Worm (Caenorhabditis elegans) whole organism, L2 larva: ENCODE measurements around the gene cox-16.
A peak's percentile ranks its signal among the peaks of the same experiment; 100 is the strongest.

ENCODE experiments used
- F13H6.1 ChIP-seq: sonication (generic microtip); optimal IDR thresholded peaks from 2 replicates; lab custom pipeline; 2016; ENCODE audit warnings: missing genetic modification characterization, missing compliant biosample characterization
- R02D3.7 ChIP-seq: fragments of 150-350 bp; optimal IDR thresholded peaks from 2 replicates; lab custom pipeline; 2014; ENCODE audit warnings: missing biosample characterization, missing genetic modification characterization
- Y55F3AM.14 ChIP-seq: fragments of 200-800 bp; sonication (Bioruptor generic); optimal IDR thresholded peaks from 2 replicates; lab custom pipeline; 2018; ENCODE audit warnings: mild to moderate bottlenecking, missing genetic modification characterization, missing compliant biosample characterization
- ZK546.5 ChIP-seq: sonication (generic microtip); optimal IDR thresholded peaks from 2 replicates; lab custom pipeline; 2017; ENCODE audit warnings: missing biosample characterization, missing genetic modification characterization
- aly-2 ChIP-seq: fragments of 150-350 bp; optimal IDR thresholded peaks from 2 replicates; lab custom pipeline; 2014; ENCODE audit warnings: missing biosample characterization, missing genetic modification characterization
- ama-1 ChIP-seq: fragments of 150-350 bp; optimal IDR thresholded peaks from 2 replicates; lab custom pipeline; 2018; ENCODE audit warnings: inconsistent platforms
- blmp-1 ChIP-seq: sonication (generic microtip); optimal IDR thresholded peaks from 2 replicates; lab custom pipeline; 2017; ENCODE audit warnings: missing genetic modification characterization, mild to moderate bottlenecking, missing compliant biosample characterization, antibody characterized with exemption, moderate library complexity; ENCODE audit not compliant: insufficient read depth
- crh-2 ChIP-seq: sonication (generic microtip); optimal IDR thresholded peaks from 2 replicates; lab custom pipeline; 2017; ENCODE audit warnings: missing biosample characterization, missing genetic modification characterization
- egl-27 ChIP-seq: sonication (generic microtip); optimal IDR thresholded peaks from 3 replicates; lab custom pipeline; 2017; ENCODE audit warnings: missing biosample characterization, missing genetic modification reagents, missing genetic modification characterization
- elt-1 ChIP-seq: fragments of 150-350 bp; optimal IDR thresholded peaks from 2 replicates; lab custom pipeline; 2014; ENCODE audit warnings: missing biosample characterization, missing genetic modification characterization
- fos-1 ChIP-seq: fragments of 150-350 bp; optimal IDR thresholded peaks from 2 replicates; lab custom pipeline; 2014; ENCODE audit warnings: missing biosample characterization, missing genetic modification characterization
- gmeb-1 ChIP-seq: fragments of 150-350 bp; optimal IDR thresholded peaks from 2 replicates; lab custom pipeline; 2014; ENCODE audit warnings: missing biosample characterization, missing genetic modification characterization
- lin-13 ChIP-seq: fragments of 150-350 bp; optimal IDR thresholded peaks from 2 replicates; lab custom pipeline; 2014; ENCODE audit warnings: missing biosample characterization, missing genetic modification reagents, missing genetic modification characterization
- lin-39 ChIP-seq: fragments of 150-350 bp; optimal IDR thresholded peaks from 2 replicates; lab custom pipeline; 2014; ENCODE audit warnings: missing biosample characterization, missing genetic modification reagents, missing genetic modification characterization
- lsy-2 ChIP-seq, 2 experiments: fragments of 150-350 bp in 1 of 2; sonication (generic microtip) in 1 of 2; optimal IDR thresholded peaks; 2 replicates each; lab custom pipeline; 2014 to 2017; ENCODE audit warnings: missing biosample characterization in 2 of 2, missing genetic modification characterization in 2 of 2
- mab-5 ChIP-seq: fragments of 150-350 bp; optimal IDR thresholded peaks from 2 replicates; lab custom pipeline; 2014; ENCODE audit warnings: missing biosample characterization, missing genetic modification characterization
- mdl-1 ChIP-seq, 2 experiments: fragments of 150-350 bp in 1 of 2; sonication (generic microtip) in 1 of 2; optimal IDR thresholded peaks; 2 replicates each; lab custom pipeline; 2017; ENCODE audit warnings: missing biosample characterization in 2 of 2, missing genetic modification characterization in 2 of 2
- nhr-10 ChIP-seq: sonication (generic microtip); optimal IDR thresholded peaks from 2 replicates; lab custom pipeline; 2017; ENCODE audit warnings: missing biosample characterization, missing genetic modification characterization
- nhr-11 ChIP-seq: fragments of 150-350 bp; optimal IDR thresholded peaks from 2 replicates; lab custom pipeline; 2014; ENCODE audit warnings: missing biosample characterization, missing genetic modification characterization
- nhr-12 ChIP-seq: fragments of 150-350 bp; optimal IDR thresholded peaks from 2 replicates; lab custom pipeline; 2014; ENCODE audit warnings: missing biosample characterization, missing genetic modification characterization
- nhr-129 ChIP-seq: fragments of 150-350 bp; optimal IDR thresholded peaks from 2 replicates; lab custom pipeline; 2014; ENCODE audit warnings: missing biosample characterization, missing genetic modification characterization
- nhr-21 ChIP-seq: fragments of 150-350 bp; optimal IDR thresholded peaks from 2 replicates; lab custom pipeline; 2014; ENCODE audit warnings: missing biosample characterization, missing genetic modification characterization
- nhr-6 ChIP-seq: fragments of 150-350 bp; optimal IDR thresholded peaks from 2 replicates; lab custom pipeline; 2014; ENCODE audit warnings: missing biosample characterization, missing genetic modification characterization
- nhr-77 ChIP-seq: fragments of 150-350 bp; optimal IDR thresholded peaks from 2 replicates; lab custom pipeline; 2014; ENCODE audit warnings: missing biosample characterization, missing genetic modification characterization
- peb-1 ChIP-seq: fragments of 150-350 bp; optimal IDR thresholded peaks from 2 replicates; lab custom pipeline; 2014; ENCODE audit warnings: missing biosample characterization, missing genetic modification characterization
- sem-4 ChIP-seq: fragments of 150-350 bp; optimal IDR thresholded peaks from 2 replicates; lab custom pipeline; 2014; ENCODE audit warnings: missing biosample characterization, missing genetic modification reagents, missing genetic modification characterization
- skn-1 ChIP-seq: sonication (generic microtip); optimal IDR thresholded peaks from 2 replicates; lab custom pipeline; 2017; ENCODE audit warnings: missing biosample characterization, missing genetic modification characterization
- sma-3 ChIP-seq: sonication (generic microtip); optimal IDR thresholded peaks from 2 replicates; lab custom pipeline; 2016; ENCODE audit warnings: missing genetic modification reagents, missing genetic modification characterization, missing compliant biosample characterization
- sma-9 ChIP-seq, 2 experiments: fragments of 150-350 bp in 1 of 2; sonication (generic microtip) in 1 of 2; optimal IDR thresholded peaks; 2 replicates each; lab custom pipeline; 2014 to 2016; ENCODE audit warnings: missing genetic modification characterization in 2 of 2, mild to moderate bottlenecking in 1 of 2, missing biosample characterization in 1 of 2, missing compliant biosample characterization in 1 of 2, missing genetic modification reagents in 1 of 2, moderate library complexity in 1 of 2
- unc-55 ChIP-seq: fragments of 150-350 bp; sonication (generic microtip); optimal IDR thresholded peaks from 3 replicates; lab custom pipeline; 2014; ENCODE audit warnings: missing biosample characterization, missing genetic modification reagents, missing genetic modification characterization
- unc-62 ChIP-seq: fragments of 150-350 bp; optimal IDR thresholded peaks from 2 replicates; lab custom pipeline; 2014; ENCODE audit warnings: missing biosample characterization, missing genetic modification reagents, missing genetic modification characterization
- zag-1 ChIP-seq: fragments of 150-350 bp; optimal IDR thresholded peaks from 2 replicates; lab custom pipeline; 2014; ENCODE audit warnings: missing biosample characterization, missing genetic modification characterization
- ztf-1 ChIP-seq: fragments of 200-800 bp; sonication (Bioruptor generic); conservative IDR thresholded peaks from 2 replicates; pipeline ENCODE4 v1.3.6; 2022; ENCODE audit warnings: missing genetic modification characterization, missing compliant biosample characterization

cox-16 gene

DNA sequence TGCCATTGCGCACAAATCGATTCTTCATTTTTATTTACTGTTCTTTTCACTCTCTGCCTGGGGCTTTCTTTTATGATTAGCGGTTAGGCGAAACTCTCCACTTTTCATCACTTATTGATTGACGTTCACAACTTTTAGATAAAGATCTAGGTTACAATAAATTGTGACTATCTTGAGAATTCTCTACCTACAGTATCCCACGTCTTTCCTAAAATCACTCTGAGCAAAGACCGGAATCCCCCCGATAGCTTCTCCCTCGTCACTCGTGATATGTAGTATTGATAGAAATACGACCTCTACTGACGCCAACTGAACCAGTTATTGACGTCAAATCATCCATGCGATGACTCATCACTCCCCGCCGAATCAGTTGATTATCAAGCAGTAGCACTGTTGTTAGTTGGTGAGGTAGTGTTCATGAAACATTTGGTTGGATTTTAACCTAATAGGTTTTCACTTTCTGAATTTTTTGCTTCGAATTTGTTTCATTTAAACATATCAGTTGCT, 14.3 kb downstream of the cox-16 start, which contains the start of gene hir-1:
TSS of gene hir-1 (plus strand) at position 405 of the 507 bp plus-strand sequence.
- TF ChIP-seq mdl-1 (tag; optimal IDR thresholded peaks at IDR 0.05; lab: Kevin White, UChicago), result no peak
- peak; percentile 30 for TF ChIP-seq blmp-1 (tag; lab: Kevin White, UChicago)
- no peak for TF ChIP-seq Y55F3AM.14 (GFP tag; lab: Kevin White, UChicago)
- TF ChIP-seq sma-3 (GFP tag; lab: Kevin White, UChicago), result peak; percentile 24
- TF ChIP-seq fos-1 (tag; lab: Kevin White, UChicago), result peak; percentile 47
- TF ChIP-seq nhr-129 (tag; lab: Kevin White, UChicago), result peak; percentile 19
- TF ChIP-seq egl-27, result no peak
- TF ChIP-seq nhr-12 (tag; lab: Kevin White, UChicago), result no peak

ce11 chrV:5513630-5514378, 22.2 kb downstream of the cox-16 start, which contains the start of the genes hpo-15 and mms-19:
Gene hpo-15 (minus strand): TSS chrV:5513830.
Gene mms-19 (plus strand): TSS chrV:5514348.
- TF ChIP-seq fos-1 (tag; lab: Kevin White, UChicago), result peak; percentile 19
- TF ChIP-seq mab-5 (tag; lab: Kevin White, UChicago), result no peak

- TF ChIP-seq sma-9 (GFP tag; optimal IDR thresholded peaks at IDR 0.05; lab: Kevin White, UChicago), result peak; percentile 67
- TF ChIP-seq sma-9 (tag; optimal IDR thresholded peaks at IDR 0.05; lab: Kevin White, UChicago), result no peak
- peak; percentile 67 for TF ChIP-seq fos-1 (tag; lab: Kevin White, UChicago)
- TF ChIP-seq zag-1 (tag; lab: Kevin White, UChicago), result no peak
- TF ChIP-seq nhr-6 (tag; lab: Kevin White, UChicago), result no peak
- no peak for TF ChIP-seq nhr-10 (tag; lab: Kevin White, UChicago)
- TF ChIP-seq lin-13 (GFP tag; lab: Kevin White, UChicago), result no peak
- TF ChIP-seq ama-1 (lab: Kevin White, UChicago), result no peak
- no peak for TF ChIP-seq peb-1 (tag; lab: Kevin White, UChicago)
- no peak for TF ChIP-seq R02D3.7 (tag; lab: Kevin White, UChicago)
- peak; percentile 3 for TF ChIP-seq crh-2
These were observed 23.5 kb downstream of the cox-16 start for ce11 chrV:5512559-5512958.

ce11 chrV:5511720-5512119, 24.3 kb downstream of the cox-16 start:
- TF ChIP-seq elt-1 (tag; lab: Kevin White, UChicago), result no peak
- no peak for TF ChIP-seq aly-2 (tag; lab: Kevin White, UChicago)
- TF ChIP-seq crh-2, result peak; percentile 8
- TF ChIP-seq fos-1 (tag; lab: Kevin White, UChicago), result peak; percentile 10
- no peak for TF ChIP-seq nhr-129 (tag; lab: Kevin White, UChicago)
- no peak for TF ChIP-seq ztf-1 (GFP tag; lab: Robert Waterston, UW)
- TF ChIP-seq zag-1 (tag; lab: Kevin White, UChicago), result no peak

ce11 chrV:5509966-5510365, 26.1 kb downstream of the cox-16 start:
- no peak for TF ChIP-seq unc-62 (GFP tag; lab: Kevin White, UChicago)
- peak; percentile 16 for TF ChIP-seq fos-1 (tag; lab: Kevin White, UChicago)
- TF ChIP-seq Y55F3AM.14 (GFP tag; lab: Kevin White, UChicago), result no peak

ce11 chrV:5509134-5509533, 26.9 kb downstream of the cox-16 start:
- TF ChIP-seq gmeb-1 (no peak), nhr-12 (tag; lab: Kevin White, UChicago) (no peak), ZK546.5 (tag; lab: Kevin White, UChicago) (no peak), blmp-1 (tag; lab: Kevin White, UChicago) (no peak), unc-62 (GFP tag; lab: Kevin White, UChicago) (no peak), lsy-2 (tag; optimal IDR thresholded peaks at IDR 0.05; lab: Kevin White, UChicago) (no peak), F13H6.1 (no peak), unc-55 (GFP tag; lab: Kevin White, UChicago) (no peak), nhr-77 (tag; lab: Kevin White, UChicago) (no peak), skn-1 (tag; lab: Kevin White, UChicago) (no peak), nhr-21 (tag; lab: Kevin White, UChicago) (no peak), lin-39 (tag; lab: Kevin White, UChicago) (no peak), mdl-1 (tag; optimal IDR thresholded peaks at IDR 0.05; lab: Kevin White, UChicago) (no peak), peb-1 (tag; lab: Kevin White, UChicago) (no peak), nhr-11 (no peak), mab-5 (tag; lab: Kevin White, UChicago) (no peak), sma-3 (GFP tag; lab: Kevin White, UChicago) (no peak), ztf-1 (GFP tag; lab: Robert Waterston, UW) (no peak), sem-4 (tag; lab: Kevin White, UChicago) (no peak)
- TF ChIP-seq, all 48 proteins: peak for 0
